Worm (Caenorhabditis elegans): ENCODE measurements around the gene srw-66.

Gene srw-66

ce11 chrII:1276778-1277177, 5.1 kb upstream of the srw-66 start, which contains the start of gene Y57G7A.11:
TSS of gene Y57G7A.11 (minus strand) at chrII:1276878.
- no peak for TF ChIP-seq unc-62 (GFP tag; optimal IDR thresholded peaks at IDR 0.05)

ce11 chrII:1275439-1275838, 3.7 kb upstream of the srw-66 start, which contains the start of gene Y57G7A.5:
TSS of gene Y57G7A.5 (minus strand) at chrII:1275539.
- no peak for TF ChIP-seq unc-62 (GFP tag; optimal IDR thresholded peaks at IDR 0.05)

- no peak for TF ChIP-seq unc-62 (GFP tag; optimal IDR thresholded peaks at IDR 0.05)
Observed at ce11 chrII:1266790-1267189, 4.9 kb downstream of the srw-66 start, which contains the start of gene oac-30. TSS of gene oac-30 (minus strand) at chrII:1266890.

ce11 chrII:1258634-1259033, 13.1 kb downstream of the srw-66 start, which contains the start of gene clpr-2:
TSS of gene clpr-2 (plus strand) at chrII:1258934.
- no peak for TF ChIP-seq unc-62 (GFP tag; optimal IDR thresholded peaks at IDR 0.05)

ce11 chrII:1256742-1257141, 15.0 kb downstream of the srw-66 start:
- no peak for TF ChIP-seq unc-62 (GFP tag; optimal IDR thresholded peaks at IDR 0.05)

DNA sequence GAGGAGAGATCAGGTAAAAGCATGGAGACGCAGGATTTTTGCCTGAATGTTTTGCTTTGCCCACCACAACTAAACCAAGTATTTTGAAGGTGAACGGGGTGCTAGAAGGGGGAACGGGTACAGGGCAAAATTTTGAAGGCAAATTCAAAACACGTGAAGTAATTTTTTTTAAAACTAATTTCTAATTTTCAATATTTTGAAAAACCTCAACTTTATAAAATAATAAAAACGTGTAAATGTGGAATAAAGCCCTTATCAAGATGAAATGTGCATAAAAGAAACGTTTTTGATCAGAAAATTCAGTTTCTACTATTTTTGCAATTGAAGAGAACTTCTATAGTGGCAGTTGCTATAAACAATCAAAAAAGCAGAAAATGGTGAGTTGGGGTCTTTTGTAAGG, 16.1 kb downstream of the srw-66 start, which contains the start of gene clec-119:
TSS of gene clec-119 (plus strand) at position 301 of the 400 bp plus-strand sequence.
- no peak for TF ChIP-seq unc-62 (GFP tag; optimal IDR thresholded peaks at IDR 0.05)

- TF ChIP-seq unc-62 (GFP tag; optimal IDR thresholded peaks at IDR 0.05): no peak
Observed at ce11 chrII:1252259-1252658, 19.5 kb downstream of the srw-66 start, which contains the start of gene lin-42. TSS of gene lin-42 (minus strand) at chrII:1252359.

ce11 chrII:1246855-1247259, 24.9 kb downstream of the srw-66 start:
- no peak for TF ChIP-seq unc-62 (GFP tag; optimal IDR thresholded peaks at IDR 0.05)

DNA sequence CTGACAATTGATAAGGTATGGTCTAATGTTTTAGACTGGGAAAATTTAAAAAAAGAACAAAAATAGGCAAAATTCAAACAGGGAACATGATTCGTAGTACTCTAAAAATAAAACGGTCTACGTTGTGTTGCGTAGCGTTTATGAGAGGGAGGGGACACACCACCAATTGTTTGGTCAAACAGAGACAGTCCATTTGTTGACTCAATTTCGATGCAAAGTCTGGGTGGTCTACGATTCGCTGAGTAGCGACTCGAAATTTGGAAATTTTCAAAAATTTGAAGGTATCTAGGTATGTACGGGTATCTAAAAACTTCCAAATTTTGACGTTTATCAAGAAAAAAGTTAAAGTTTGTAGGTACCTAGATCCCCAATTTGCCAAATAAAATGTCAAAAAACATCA, 25.9 kb downstream of the srw-66 start:
- no peak for TF ChIP-seq unc-62 (GFP tag; optimal IDR thresholded peaks at IDR 0.05)

DNA sequence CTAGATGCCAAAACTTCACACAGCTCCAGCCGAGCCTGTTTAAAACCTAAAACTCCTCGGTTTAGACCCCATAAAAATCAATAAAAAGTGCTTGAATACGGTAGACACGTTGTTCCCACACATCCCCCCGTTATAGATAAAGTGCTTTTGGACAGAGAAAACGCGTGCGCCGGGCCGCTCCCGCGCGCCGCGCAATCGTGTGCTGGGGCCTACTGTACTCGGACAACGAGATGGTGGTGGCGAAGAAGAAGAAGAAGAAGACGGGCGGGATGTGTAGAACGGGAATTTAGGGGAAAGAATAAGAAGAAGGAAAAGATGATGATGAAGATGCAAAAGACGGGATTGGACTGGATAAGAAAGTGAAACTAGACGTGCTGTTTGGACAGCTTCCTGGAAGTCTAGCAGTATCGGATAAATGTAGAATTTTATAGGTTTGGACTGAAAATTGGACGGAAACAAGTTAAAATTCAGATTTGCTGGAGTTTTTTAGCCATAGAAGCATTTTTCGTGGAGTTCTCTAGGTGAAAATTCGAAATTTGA, 27.2 kb downstream of the srw-66 start:
- no peak for TF ChIP-seq unc-62 (GFP tag; optimal IDR thresholded peaks at IDR 0.05)

- no peak for TF ChIP-seq unc-62 (GFP tag; optimal IDR thresholded peaks at IDR 0.05)
Observed at ce11 chrII:1242475-1242874, 29.2 kb downstream of the srw-66 start.

DNA sequence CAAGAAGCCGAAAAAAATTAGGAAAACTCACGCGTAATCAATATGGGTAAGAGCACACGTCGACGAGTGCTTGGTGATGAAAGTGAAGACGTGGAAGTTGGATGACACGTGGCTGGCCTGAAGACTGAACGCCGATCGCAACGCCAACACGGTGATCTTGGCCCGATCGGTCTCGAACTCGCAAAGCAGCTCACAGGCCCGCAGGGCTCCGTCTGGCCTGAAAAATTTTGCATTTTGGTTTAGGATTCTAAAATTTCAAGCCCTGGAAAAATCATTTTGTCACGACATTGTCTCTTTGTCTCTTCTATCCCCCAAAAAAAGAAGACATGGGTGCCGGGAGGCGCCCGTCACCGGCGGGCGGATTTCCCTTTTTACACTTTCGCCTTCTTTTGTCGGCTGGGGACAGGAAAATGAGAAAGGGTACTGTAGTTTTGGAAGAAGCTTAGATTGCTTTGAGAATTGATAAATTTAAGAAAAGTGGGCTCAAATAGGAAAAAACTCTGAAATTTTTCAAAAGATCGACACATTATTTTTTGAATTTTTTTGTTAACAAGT, 30.5 kb downstream of the srw-66 start:
- no peak for TF ChIP-seq unc-62 (GFP tag; optimal IDR thresholded peaks at IDR 0.05)

DNA sequence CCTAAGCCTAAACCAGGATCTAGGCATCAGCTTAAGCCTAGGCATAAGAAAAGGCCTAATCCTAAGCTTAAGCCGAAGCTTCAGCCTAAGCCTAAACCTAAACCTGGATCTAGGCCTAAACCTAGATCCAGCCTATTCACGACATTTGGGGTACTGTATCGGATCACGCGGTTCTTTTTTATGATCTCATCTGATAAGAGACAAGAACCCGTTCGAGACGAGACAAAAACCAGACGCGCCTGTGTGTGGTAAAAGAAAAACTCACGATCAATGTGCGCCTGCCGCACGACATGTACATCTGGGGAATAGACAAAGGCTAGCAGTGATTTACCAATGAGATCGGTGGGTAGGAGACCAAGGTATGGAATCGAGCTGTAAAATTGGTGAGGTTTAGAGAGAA, 31.3 kb downstream of the srw-66 start:
- no peak for TF ChIP-seq unc-62 (GFP tag; optimal IDR thresholded peaks at IDR 0.05)

DNA sequence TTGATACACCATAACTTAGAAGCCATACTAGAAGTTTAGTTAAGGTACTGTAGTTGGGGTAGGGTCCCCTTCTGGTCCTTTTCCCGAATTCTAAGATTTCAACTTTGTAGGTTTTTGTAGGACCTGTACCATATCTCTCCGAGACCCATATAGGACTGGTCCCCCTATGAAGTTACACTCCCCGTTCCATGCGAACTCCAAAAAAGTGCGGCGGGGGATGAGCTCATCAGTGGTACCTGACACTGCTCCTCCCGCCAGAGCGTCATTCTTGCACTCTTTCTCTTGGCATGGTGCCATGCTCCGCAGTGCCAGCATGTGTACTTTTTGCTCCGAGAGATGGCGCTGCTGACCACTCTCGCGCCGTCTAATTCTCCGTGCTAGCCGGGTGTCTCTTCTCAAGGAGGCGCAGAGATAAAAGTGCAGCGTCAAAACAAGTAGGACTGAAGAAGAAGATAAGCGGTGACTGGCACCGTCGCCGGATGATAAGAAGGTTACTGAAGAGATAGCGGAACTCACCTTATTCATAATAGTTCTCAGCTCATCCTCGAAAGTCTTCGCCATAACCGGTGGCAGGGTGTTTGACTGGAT, 32.2 kb downstream of the srw-66 start:
- TF ChIP-seq unc-62 (GFP tag; optimal IDR thresholded peaks at IDR 0.05): no peak

DNA sequence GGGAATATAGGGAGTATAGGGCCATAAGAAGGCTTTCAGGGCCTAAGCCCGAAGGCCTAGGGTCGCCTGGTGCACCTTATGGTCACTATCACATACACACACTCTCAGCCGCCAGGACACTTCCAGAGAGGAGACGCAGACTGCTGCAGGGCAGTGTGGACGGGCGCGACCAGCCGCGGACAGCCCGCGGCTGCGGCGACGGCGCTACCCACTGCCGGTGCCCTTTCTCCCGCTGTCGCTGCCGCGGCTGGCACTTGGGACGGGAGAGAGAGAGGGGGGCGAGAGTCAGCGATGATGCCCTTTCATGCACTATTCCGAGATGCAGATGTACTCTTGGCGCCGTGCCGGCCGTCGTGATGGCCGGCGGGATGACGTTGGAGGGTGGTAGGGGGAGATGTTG, 33.9 kb downstream of the srw-66 start:
- no peak for TF ChIP-seq unc-62 (GFP tag; optimal IDR thresholded peaks at IDR 0.05)

DNA sequence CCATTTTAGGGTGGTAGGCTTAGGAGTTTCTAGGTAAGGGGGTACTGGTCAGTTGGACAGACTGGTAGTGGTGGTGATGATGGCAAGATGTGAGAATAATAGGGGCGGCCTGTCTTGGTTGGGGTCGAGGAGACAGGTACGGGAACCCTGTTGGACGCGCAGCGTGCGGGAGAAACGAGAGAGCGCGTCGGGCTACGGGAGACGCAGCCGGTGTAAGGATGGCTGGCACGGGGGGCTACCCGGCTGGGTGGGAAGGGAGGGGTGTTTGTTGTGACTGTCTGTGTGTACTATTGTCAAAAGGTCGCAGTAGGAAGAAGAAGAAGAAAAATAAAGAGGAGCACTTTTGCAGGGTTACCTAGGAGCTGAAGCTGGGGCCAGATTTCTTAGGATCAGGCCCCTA, 35.2 kb downstream of the srw-66 start:
- no peak for TF ChIP-seq unc-62 (GFP tag; optimal IDR thresholded peaks at IDR 0.05)

- no peak for TF ChIP-seq unc-62 (GFP tag; optimal IDR thresholded peaks at IDR 0.05)
Observed at ce11 chrII:1236003-1236402, 35.7 kb downstream of the srw-66 start.
